Fruit fly (Drosophila melanogaster): ENCODE data around the gene CG10337.

The CG10337 gene

dm6 chr2L:19549412-19549811 lies 2.7 kb upstream of the CG10337 start:
- peak; percentile 53 for TF ChIP-seq Pif1B (GFP tag; optimal IDR thresholded peaks at IDR 0.05)
- no peak for TF ChIP-seq CG32121 (GFP tag; IDR thresholded peaks at IDR 0.05)
- TF ChIP-seq fd96Ca (GFP tag; IDR thresholded peaks at IDR 0.05) = no peak
- TF ChIP-seq Pif1A (GFP tag; optimal IDR thresholded peaks at IDR 0.05) = no peak
- TF ChIP-seq D1 (tag; optimal IDR thresholded peaks at IDR 0.05) = no peak
- no peak for TF ChIP-seq CG15710 (tag; optimal IDR thresholded peaks at IDR 0.05)
- peak; percentile 28 for TF ChIP-seq CG34367 (tag; optimal IDR thresholded peaks at IDR 0.05)
- no peak for TF ChIP-seq CG8159 (tag; optimal IDR thresholded peaks at IDR 0.05)
- TF ChIP-seq CG9948 (tag; optimal IDR thresholded peaks at IDR 0.05) = no peak
- peak; percentile 94 for TF ChIP-seq EcR (GFP tag; optimal IDR thresholded peaks at IDR 0.05)
- no peak for TF ChIP-seq CG17806 (tag; optimal IDR thresholded peaks at IDR 0.05)
- no peak; the same call in 1 of the 2 replicates for TF ChIP-seq CG12605 (GFP tag; IDR thresholded peaks at IDR 0.05)
- peak; percentile 65 for TF ChIP-seq gl (tag; optimal IDR thresholded peaks at IDR 0.05)
- TF ChIP-seq CG8301 (tag; optimal IDR thresholded peaks at IDR 0.05) = no peak
- TF ChIP-seq CG14655 (GFP tag; optimal IDR thresholded peaks at IDR 0.05) = no peak
- no peak for TF ChIP-seq CG13204 (GFP tag; optimal IDR thresholded peaks at IDR 0.05)
- TF ChIP-seq CG10348 (GFP tag; IDR thresholded peaks at IDR 0.05) = no peak
- TF ChIP-seq Ets98B (GFP tag; IDR thresholded peaks at IDR 0.05) = no peak
- TF ChIP-seq Snoo (tag; optimal IDR thresholded peaks at IDR 0.05) = peak; percentile 50
- TF ChIP-seq rn (GFP tag; IDR thresholded peaks at IDR 0.05) = no peak
- TF ChIP-seq CG4496 (GFP tag; IDR thresholded peaks at IDR 0.05) = peak; percentile 89

- TF ChIP-seq EcR (GFP tag; optimal IDR thresholded peaks at IDR 0.05) (peak; percentile 31), Ets98B (GFP tag; IDR thresholded peaks at IDR 0.05) (no peak), CG12605 (GFP tag; IDR thresholded peaks at IDR 0.05) (0 out of 2 replicates have a peak, but pooled peaks have one; percentile 7), CG9948 (tag; optimal IDR thresholded peaks at IDR 0.05) (no peak)
Observed at dm6 chr2L:19548158-19548557, 1.4 kb upstream of the CG10337 start, which contains the start of gene Tep4. Gene Tep4 (plus strand): TSS chr2L:19548507.

- no peak for TF ChIP-seq CG4496 (GFP tag; IDR thresholded peaks at IDR 0.05)
- no peak for TF ChIP-seq Pif1A (GFP tag; optimal IDR thresholded peaks at IDR 0.05)
- no peak for TF ChIP-seq fd96Ca (GFP tag; IDR thresholded peaks at IDR 0.05)
- TF ChIP-seq CG15710 (tag; optimal IDR thresholded peaks at IDR 0.05) = no peak
- no peak for TF ChIP-seq CG34367 (tag; optimal IDR thresholded peaks at IDR 0.05)
- no peak for TF ChIP-seq CG10348 (GFP tag; IDR thresholded peaks at IDR 0.05)
- TF ChIP-seq EcR (GFP tag; optimal IDR thresholded peaks at IDR 0.05) = no peak
- no peak for TF ChIP-seq rn (GFP tag; IDR thresholded peaks at IDR 0.05)
Observed at dm6 chr2L:19543010-19543564, 3.7 kb downstream of the CG10337 start.

DNA sequence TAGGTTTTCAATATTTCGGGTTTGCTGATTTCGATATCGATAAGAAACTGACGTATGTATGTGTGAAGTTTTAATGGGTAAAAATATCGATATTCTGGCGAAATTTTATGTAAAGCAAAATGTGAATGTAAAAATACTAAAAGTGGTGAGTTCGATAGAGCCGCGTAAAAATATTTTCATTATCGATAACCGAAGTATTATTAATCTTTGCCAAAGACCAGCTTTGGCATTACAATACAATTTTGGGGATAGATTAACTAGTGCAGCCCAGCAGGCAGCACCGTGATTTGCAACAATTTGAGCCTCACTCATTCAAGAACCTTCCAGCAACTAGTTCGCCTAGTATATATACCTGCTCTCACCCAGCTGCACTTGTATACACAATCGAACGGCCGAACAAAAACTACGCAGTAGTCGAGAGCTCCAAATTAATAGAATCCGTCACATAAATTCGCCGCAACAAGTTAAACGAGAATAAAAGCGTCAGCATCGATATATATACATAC lies 4.4 kb downstream of the CG10337 start:
- TF ChIP-seq CG14655 (GFP tag; optimal IDR thresholded peaks at IDR 0.05) (no peak), CG12605 (GFP tag; IDR thresholded peaks at IDR 0.05) (peak; percentile 17; the same call in 1 of the 2 replicates), CG32121 (GFP tag; IDR thresholded peaks at IDR 0.05) (no peak), Ets98B (GFP tag; IDR thresholded peaks at IDR 0.05) (0 out of 2 replicates have a peak, but pooled peaks have one; percentile 7), fd96Ca (GFP tag; IDR thresholded peaks at IDR 0.05) (no peak), D1 (tag; optimal IDR thresholded peaks at IDR 0.05) (no peak)

DNA sequence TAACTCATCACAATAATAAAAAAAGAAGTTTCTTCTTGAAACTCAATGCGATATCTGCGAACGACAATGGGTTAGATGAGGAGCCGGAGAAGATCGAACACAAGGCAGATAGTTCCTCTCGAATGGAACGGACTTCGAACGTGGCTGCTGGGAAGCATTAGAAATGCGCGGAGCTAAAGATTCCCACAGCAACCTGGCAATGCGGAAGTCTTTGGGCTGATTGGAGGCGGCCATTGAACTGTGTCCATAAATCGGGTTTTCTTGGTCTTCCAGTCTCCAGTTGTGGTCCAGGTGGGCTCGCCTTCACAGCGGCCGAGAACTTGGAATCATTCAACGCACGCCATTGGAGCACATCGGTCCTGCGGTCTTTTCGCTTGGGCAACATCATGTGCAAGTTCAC lies 6.5 kb downstream of the CG10337 start, which contains the start of gene CG13081:
TSS of gene CG13081 (plus strand) at position 301 of the 400 bp plus-strand sequence.
- TF ChIP-seq rn (GFP tag; IDR thresholded peaks at IDR 0.05) = no peak
- no peak for TF ChIP-seq CG9948 (tag; optimal IDR thresholded peaks at IDR 0.05)
- no peak for TF ChIP-seq CG14655 (GFP tag; optimal IDR thresholded peaks at IDR 0.05)
- no peak for TF ChIP-seq CG12605 (GFP tag; IDR thresholded peaks at IDR 0.05)
- TF ChIP-seq CG17806 (tag; optimal IDR thresholded peaks at IDR 0.05) = no peak
- no peak for TF ChIP-seq CG15710 (tag; optimal IDR thresholded peaks at IDR 0.05)
- TF ChIP-seq EcR (GFP tag; optimal IDR thresholded peaks at IDR 0.05) = no peak
- TF ChIP-seq D1 (tag; optimal IDR thresholded peaks at IDR 0.05) = no peak
- TF ChIP-seq CG13204 (GFP tag; optimal IDR thresholded peaks at IDR 0.05) = no peak
- TF ChIP-seq Pif1A (GFP tag; optimal IDR thresholded peaks at IDR 0.05) = no peak
- TF ChIP-seq CG8301 (tag; optimal IDR thresholded peaks at IDR 0.05) = no peak
- no peak for TF ChIP-seq fd96Ca (GFP tag; IDR thresholded peaks at IDR 0.05)
- no peak for TF ChIP-seq gl (tag; optimal IDR thresholded peaks at IDR 0.05)
- no peak for TF ChIP-seq CG32121 (GFP tag; IDR thresholded peaks at IDR 0.05)
- no peak for TF ChIP-seq CG34367 (tag; optimal IDR thresholded peaks at IDR 0.05)

DNA sequence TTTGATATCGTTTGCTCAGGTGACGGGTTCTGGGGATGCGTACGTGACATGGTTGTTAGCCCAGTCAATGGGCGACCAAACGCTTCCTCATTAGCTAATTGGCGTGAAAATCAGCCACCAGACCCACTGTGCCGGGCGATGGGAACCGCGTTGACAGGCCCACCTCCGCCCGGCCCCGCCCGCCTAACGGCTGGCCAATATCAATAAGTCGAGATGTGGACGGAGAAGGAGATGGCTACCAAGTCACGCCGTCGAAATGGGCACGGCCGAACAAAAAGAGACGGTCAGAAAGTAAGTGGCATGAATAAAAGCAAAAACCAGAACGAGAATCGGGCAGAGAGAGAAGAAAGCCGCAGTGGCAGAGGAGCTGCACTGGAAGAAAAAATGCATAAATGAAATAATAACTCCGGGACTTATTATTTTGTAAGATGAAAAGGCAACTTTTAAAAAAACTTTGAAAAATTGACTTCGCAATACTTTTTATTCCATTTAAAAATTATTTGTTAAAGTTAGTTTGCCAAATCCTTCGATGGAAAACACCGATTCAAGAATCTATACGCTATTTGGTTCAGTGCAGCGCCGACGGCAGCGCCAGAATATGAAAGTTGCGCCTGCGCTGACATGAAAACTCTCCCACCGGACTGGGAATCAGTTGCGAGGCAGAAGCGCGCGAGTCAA lies 8.8 kb downstream of the CG10337 start, which contains the start of gene CG13082:
TSS of gene CG13082 (plus strand) at position 647 of the 678 bp plus-strand sequence.
- TF ChIP-seq CG14655 (GFP tag; optimal IDR thresholded peaks at IDR 0.05) = peak; percentile 97
- peak; percentile 89 for TF ChIP-seq Pif1B (GFP tag; optimal IDR thresholded peaks at IDR 0.05)
- peak; percentile 81 for TF ChIP-seq fd96Ca (GFP tag; IDR thresholded peaks at IDR 0.05)
- TF ChIP-seq CG8301 (tag; optimal IDR thresholded peaks at IDR 0.05) = peak; percentile 97
- no peak for TF ChIP-seq CG10348 (GFP tag; IDR thresholded peaks at IDR 0.05)
- peak; percentile 85 for TF ChIP-seq Pif1A (GFP tag; optimal IDR thresholded peaks at IDR 0.05)
- peak; percentile 75 for TF ChIP-seq CG9948 (tag; optimal IDR thresholded peaks at IDR 0.05)
- TF ChIP-seq gl (tag; optimal IDR thresholded peaks at IDR 0.05) = no peak
- peak; percentile 72 for TF ChIP-seq CG17806 (tag; optimal IDR thresholded peaks at IDR 0.05)
- peak; percentile 56 for TF ChIP-seq CG34367 (tag; optimal IDR thresholded peaks at IDR 0.05)
- peak; percentile 49 for TF ChIP-seq CG32121 (GFP tag; IDR thresholded peaks at IDR 0.05)
- TF ChIP-seq rn (GFP tag; IDR thresholded peaks at IDR 0.05) = no peak
- TF ChIP-seq CG8159 (tag; optimal IDR thresholded peaks at IDR 0.05) = peak; percentile 83
- peak; percentile 83 for TF ChIP-seq CG4496 (GFP tag; IDR thresholded peaks at IDR 0.05)
- TF ChIP-seq Snoo (tag; optimal IDR thresholded peaks at IDR 0.05) = peak; percentile 93
- TF ChIP-seq CG12605 (GFP tag; IDR thresholded peaks at IDR 0.05) = peak; percentile 75
- TF ChIP-seq D1 (tag; optimal IDR thresholded peaks at IDR 0.05) = no peak
- TF ChIP-seq EcR (GFP tag; optimal IDR thresholded peaks at IDR 0.05) = peak; percentile 11
- TF ChIP-seq Ets98B (GFP tag; IDR thresholded peaks at IDR 0.05) = peak; percentile 83
- peak; percentile 79 for TF ChIP-seq CG15710 (tag; optimal IDR thresholded peaks at IDR 0.05)
- peak; percentile 44 for TF ChIP-seq CG13204 (GFP tag; optimal IDR thresholded peaks at IDR 0.05)

Data from whole organism, pupa.